Comparison of ENCODE assay signal across 1 fruit fly cellular context in the genomic region with DNA sequence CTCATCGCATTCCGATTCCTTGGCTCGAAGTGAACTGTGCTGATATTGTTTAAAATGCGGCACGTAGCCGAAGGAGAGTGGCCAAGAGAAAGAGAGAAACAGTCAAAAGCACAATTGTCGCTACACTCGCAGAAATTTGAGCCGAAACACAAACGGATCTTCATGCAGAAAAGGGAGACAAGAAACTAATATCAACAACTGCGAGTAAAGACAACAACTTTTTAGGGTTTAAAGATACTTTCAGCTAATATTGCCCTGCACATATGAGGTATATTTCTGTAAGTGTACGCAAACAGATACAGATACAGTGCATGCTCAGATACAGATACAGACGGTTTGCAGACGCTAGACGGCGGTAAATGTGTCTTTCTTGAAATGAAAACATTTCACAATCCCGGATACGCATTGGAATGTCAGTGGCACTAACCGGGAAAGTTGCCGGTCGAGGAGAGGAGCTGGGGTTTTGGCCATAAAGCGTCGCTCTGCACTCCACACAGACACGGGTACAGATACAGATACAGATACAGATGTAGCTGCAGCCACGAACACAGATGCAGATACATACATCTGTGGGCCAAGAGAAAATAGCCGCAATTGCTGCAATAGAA.
TF ChIP-seq lines count a peak whose summit lies in the region.

No protein-coding gene starts in this region.

TF ChIP-seq in whole organism, embryonic, 481 proteins besides CTCF, POLR2A, EP300 and RAD21 (continued from another document and continues in another):
- peak; percentile 68 for TF ChIP-seq CG3281 (GFP tag; optimal IDR thresholded peaks at IDR 0.05; lab: Kevin White, UChicago)
- TF ChIP-seq ind (GFP tag; optimal IDR thresholded peaks at IDR 0.05; lab: Kevin White, UChicago), result peak; percentile 91
- peak; percentile 58; the same call in 1 of the 3 replicates for TF ChIP-seq CG11560 (tag; IDR thresholded peaks at IDR 0.05; lab: Robert Waterston, UW)
- peak; percentile 85 for TF ChIP-seq ems (GFP tag; optimal IDR thresholded peaks at IDR 0.05; lab: Kevin White, UChicago)
- peak; percentile 75 for TF ChIP-seq Vsx1 (GFP tag; optimal IDR thresholded peaks at IDR 0.05; lab: Kevin White, UChicago)
- peak; percentile 90 for TF ChIP-seq H15 (GFP tag; IDR thresholded peaks at IDR 0.05; lab: Robert Waterston, UW)
- peak; percentile 86 for TF ChIP-seq Rx (GFP tag; IDR thresholded peaks at IDR 0.05; lab: Robert Waterston, UW)
- TF ChIP-seq CG11723 (GFP tag; optimal IDR thresholded peaks at IDR 0.05; lab: Kevin White, UChicago), result peak; percentile 83
- peak; percentile 49 for TF ChIP-seq CG10321 (GFP tag; IDR thresholded peaks at IDR 0.05; lab: Robert Waterston, UW)
- TF ChIP-seq lola (GFP tag; optimal IDR thresholded peaks at IDR 0.05; lab: Kevin White, UChicago), result peak in 1 of 3 experiments; percentile 69
- no peak for TF ChIP-seq Opbp (GFP tag; IDR thresholded peaks at IDR 0.05; lab: Robert Waterston, UW; ENCODE audit: partially characterized antibody)
- TF ChIP-seq CG6765 (GFP tag; optimal IDR thresholded peaks at IDR 0.05; lab: Kevin White, UChicago), result peak; percentile 6
- TF ChIP-seq Lhr (GFP tag; optimal IDR thresholded peaks at IDR 0.05; lab: Kevin White, UChicago), result peak; percentile 76
- peak; percentile 72 for TF ChIP-seq CG4282 (GFP tag; optimal IDR thresholded peaks at IDR 0.05; lab: Kevin White, UChicago)
- TF ChIP-seq CG13287 (GFP tag; IDR thresholded peaks at IDR 0.05; lab: Robert Waterston, UW; ENCODE audit: partially characterized antibody), result no peak
- TF ChIP-seq ase (GFP tag; IDR thresholded peaks at IDR 0.05; lab: Robert Waterston, UW), result peak; percentile 85
- TF ChIP-seq scrt (GFP tag; optimal IDR thresholded peaks at IDR 0.05; lab: Kevin White, UChicago), result peak; percentile 66
- peak; percentile 82 for TF ChIP-seq CG13624 (GFP tag; optimal IDR thresholded peaks at IDR 0.05; lab: Kevin White, UChicago)
- no peak for TF ChIP-seq vnd (GFP tag; IDR thresholded peaks at IDR 0.05; lab: Robert Waterston, UW; ENCODE audit: partially characterized antibody)
- peak; percentile 73 for TF ChIP-seq CG32532 (GFP tag; IDR thresholded peaks at IDR 0.05; lab: Robert Waterston, UW)
- peak; percentile 55 for TF ChIP-seq Ravus (GFP tag; IDR thresholded peaks at IDR 0.05; lab: Robert Waterston, UW)
- TF ChIP-seq jigr1 (GFP tag; IDR thresholded peaks at IDR 0.05; lab: Robert Waterston, UW), result peak; percentile 58; the same call in 1 of the 3 replicates
- TF ChIP-seq oc (tag; optimal IDR thresholded peaks at IDR 0.05; lab: Kevin White, UChicago), result peak; percentile 95
- peak; percentile 93 for TF ChIP-seq zfh1 (GFP tag; IDR thresholded peaks at IDR 0.05; lab: Robert Waterston, UW)
- no peak for TF ChIP-seq usp (GFP tag; optimal IDR thresholded peaks at IDR 0.05; lab: Kevin White, UChicago)
- peak; percentile 89 for TF ChIP-seq Ada2b (GFP tag; IDR thresholded peaks at IDR 0.05; lab: Robert Waterston, UW)
- TF ChIP-seq CG15073 (GFP tag; optimal IDR thresholded peaks at IDR 0.05; lab: Kevin White, UChicago), result no peak
- TF ChIP-seq cato (GFP tag; optimal IDR thresholded peaks at IDR 0.05; lab: Kevin White, UChicago; ENCODE audit: borderline replicate concordance), result peak; percentile 82
- TF ChIP-seq ttk (GFP tag; IDR thresholded peaks at IDR 0.05; lab: Robert Waterston, UW), result peak; percentile 94
- TF ChIP-seq kni (GFP tag; optimal IDR thresholded peaks at IDR 0.05; lab: Kevin White, UChicago), result peak; percentile 86
- peak; percentile 71 for TF ChIP-seq CG2120 (GFP tag; optimal IDR thresholded peaks at IDR 0.05; lab: Kevin White, UChicago)
- TF ChIP-seq sens (GFP tag; lab: Kevin White, UChicago), result peak; percentile 99
- TF ChIP-seq CG2875 (GFP tag; optimal IDR thresholded peaks at IDR 0.05; lab: Kevin White, UChicago), result peak; percentile 92
- TF ChIP-seq CG2678 (tag; optimal IDR thresholded peaks at IDR 0.05; lab: Kevin White, UChicago), result peak; percentile 86
- peak; percentile 2 for TF ChIP-seq CG33557 (GFP tag; optimal IDR thresholded peaks at IDR 0.05; lab: Kevin White, UChicago)
- peak; percentile 36 for TF ChIP-seq CG17912 (GFP tag; optimal IDR thresholded peaks at IDR 0.05; lab: Kevin White, UChicago)
- TF ChIP-seq CG2129 (GFP tag; IDR thresholded peaks at IDR 0.05; lab: Robert Waterston, UW; ENCODE audit: partially characterized antibody), result no peak
- peak; percentile 82 for TF ChIP-seq Dad (GFP tag; optimal IDR thresholded peaks at IDR 0.05; lab: Kevin White, UChicago)
- TF ChIP-seq CG34376 (GFP tag; optimal IDR thresholded peaks at IDR 0.05; lab: Kevin White, UChicago), result no peak
- TF ChIP-seq lab (GFP tag; optimal IDR thresholded peaks at IDR 0.05; lab: Kevin White, UChicago), result peak; percentile 89
- peak; percentile 59; the same call in 1 of the 2 replicates for TF ChIP-seq Nf-YA (GFP tag; IDR thresholded peaks at IDR 0.05; lab: Robert Waterston, UW)
- peak; percentile 87 for TF ChIP-seq PHDP (tag; optimal IDR thresholded peaks at IDR 0.05; lab: Kevin White, UChicago)
- TF ChIP-seq eve (GFP tag; optimal IDR thresholded peaks at IDR 0.05; lab: Kevin White, UChicago), result no peak
- TF ChIP-seq org-1 (GFP tag; optimal IDR thresholded peaks at IDR 0.05; lab: Kevin White, UChicago), result peak; percentile 84
- TF ChIP-seq CG14667 (GFP tag; IDR thresholded peaks at IDR 0.05; lab: Robert Waterston, UW), result peak; percentile 81
- TF ChIP-seq corto (GFP tag; optimal IDR thresholded peaks at IDR 0.05; lab: Kevin White, UChicago), result peak; percentile 64
- no peak; the same call in 1 of the 2 replicates for TF ChIP-seq NFAT (GFP tag; IDR thresholded peaks at IDR 0.05; lab: Robert Waterston, UW)
- peak; percentile 78 for TF ChIP-seq fd64A (GFP tag; optimal IDR thresholded peaks at IDR 0.05; lab: Kevin White, UChicago)
- peak; percentile 73 for TF ChIP-seq zfh2 (GFP tag; optimal IDR thresholded peaks at IDR 0.05; lab: Kevin White, UChicago)
- peak; percentile 77 for TF ChIP-seq NK7.1 (GFP tag; optimal IDR thresholded peaks at IDR 0.05; lab: Kevin White, UChicago)
- TF ChIP-seq CG1792 (GFP tag; optimal IDR thresholded peaks at IDR 0.05; lab: Kevin White, UChicago), result peak; percentile 83
- TF ChIP-seq CG4424 (GFP tag; optimal IDR thresholded peaks at IDR 0.05; lab: Kevin White, UChicago), result peak; percentile 91
- peak; percentile 79 for TF ChIP-seq Fer1 (GFP tag; optimal IDR thresholded peaks at IDR 0.05; lab: Kevin White, UChicago)
- TF ChIP-seq Doc3 (GFP tag; IDR thresholded peaks at IDR 0.05; lab: Robert Waterston, UW; ENCODE audit: partially characterized antibody), result no peak
- TF ChIP-seq CG31388 (GFP tag; optimal IDR thresholded peaks at IDR 0.05; lab: Kevin White, UChicago), result peak; percentile 58
- peak; percentile 77 for TF ChIP-seq CG8290 (GFP tag; optimal IDR thresholded peaks at IDR 0.05; lab: Kevin White, UChicago)
- TF ChIP-seq CG8290 (tag; optimal IDR thresholded peaks at IDR 0.05; lab: Kevin White, UChicago), result peak; percentile 43 to 91
- TF ChIP-seq unc-4 (GFP tag; IDR thresholded peaks at IDR 0.05; lab: Robert Waterston, UW; ENCODE audit: partially characterized antibody), result no peak
- no peak for TF ChIP-seq rib (GFP tag; IDR thresholded peaks at IDR 0.05; lab: Robert Waterston, UW)
- TF ChIP-seq Neu2 (GFP tag; optimal IDR thresholded peaks at IDR 0.05; lab: Kevin White, UChicago; ENCODE audit: borderline replicate concordance), result peak; percentile 43
- TF ChIP-seq CG11696 (GFP tag; IDR thresholded peaks at IDR 0.05; lab: Robert Waterston, UW), result peak; percentile 71
- no peak for TF ChIP-seq hth (optimal IDR thresholded peaks at IDR 0.05; lab: Kevin White, UChicago)
- TF ChIP-seq Mad (GFP tag; optimal IDR thresholded peaks at IDR 0.05; lab: Kevin White, UChicago), result peak; percentile 86
- TF ChIP-seq pita (GFP tag; optimal IDR thresholded peaks at IDR 0.05; lab: Kevin White, UChicago), result no peak
- TF ChIP-seq ewg (GFP tag; optimal IDR thresholded peaks at IDR 0.05; lab: Kevin White, UChicago), result peak; percentile 89
- peak; percentile 46 for TF ChIP-seq Sry-β (GFP tag; optimal IDR thresholded peaks at IDR 0.05; lab: Kevin White, UChicago)
- peak; percentile 87 for TF ChIP-seq Ssrp (tag; optimal IDR thresholded peaks at IDR 0.05; lab: Kevin White, UChicago)
- TF ChIP-seq CG1024 (GFP tag; IDR thresholded peaks at IDR 0.05; lab: Robert Waterston, UW), result peak; percentile 88
- TF ChIP-seq CG9876 (GFP tag; optimal IDR thresholded peaks at IDR 0.05; lab: Kevin White, UChicago), result peak; percentile 89
- TF ChIP-seq CG15696 (tag; optimal IDR thresholded peaks at IDR 0.05; lab: Kevin White, UChicago), result peak; percentile 53
- peak; percentile 72 for TF ChIP-seq HmgD (GFP tag; optimal IDR thresholded peaks at IDR 0.05; lab: Kevin White, UChicago)
- TF ChIP-seq CG6272 (GFP tag; IDR thresholded peaks at IDR 0.05; lab: Robert Waterston, UW), result peak; percentile 77
- peak; percentile 75 for TF ChIP-seq CG11093 (GFP tag; IDR thresholded peaks at IDR 0.05; lab: Robert Waterston, UW)
- TF ChIP-seq br (optimal IDR thresholded peaks at IDR 0.05; lab: Kevin White, UChicago), result no peak
- TF ChIP-seq CG4617 (GFP tag; optimal IDR thresholded peaks at IDR 0.05; lab: Kevin White, UChicago; ENCODE audit: borderline replicate concordance), result peak; percentile 72
- TF ChIP-seq otp (GFP tag; IDR thresholded peaks at IDR 0.05; lab: Robert Waterston, UW), result peak; percentile 90
- TF ChIP-seq CG10654 (GFP tag; optimal IDR thresholded peaks at IDR 0.05; lab: Kevin White, UChicago), result peak; percentile 83
- no peak for TF ChIP-seq HLHmδ (GFP tag; optimal IDR thresholded peaks at IDR 0.05; lab: Kevin White, UChicago)
- TF ChIP-seq CG8281 (tag; optimal IDR thresholded peaks at IDR 0.05; lab: Kevin White, UChicago), result peak; percentile 70
- TF ChIP-seq crc (GFP tag; optimal IDR thresholded peaks at IDR 0.05; lab: Kevin White, UChicago), result peak; percentile 72
- TF ChIP-seq CG15479 (GFP tag; optimal IDR thresholded peaks at IDR 0.05; lab: Kevin White, UChicago), result no peak
- peak; percentile 78 for TF ChIP-seq CG12155 (GFP tag; optimal IDR thresholded peaks at IDR 0.05; lab: Kevin White, UChicago)
- peak; percentile 83 for TF ChIP-seq CG4707 (GFP tag; optimal IDR thresholded peaks at IDR 0.05; lab: Kevin White, UChicago)
- TF ChIP-seq CG12391 (tag; optimal IDR thresholded peaks at IDR 0.05; lab: Kevin White, UChicago), result peak; percentile 87
- TF ChIP-seq CG2889 (GFP tag; IDR thresholded peaks at IDR 0.05; lab: Robert Waterston, UW), result peak; percentile 80
- TF ChIP-seq gce (GFP tag; IDR thresholded peaks at IDR 0.05; lab: Robert Waterston, UW), result peak; percentile 84; the same call in 2 of the 3 replicates
- peak; percentile 85 for TF ChIP-seq CG6254 (GFP tag; optimal IDR thresholded peaks at IDR 0.05; lab: Kevin White, UChicago)
- TF ChIP-seq pfk (GFP tag; optimal IDR thresholded peaks at IDR 0.05; lab: Kevin White, UChicago), result no peak
- TF ChIP-seq Bdp1 (GFP tag; optimal IDR thresholded peaks at IDR 0.05; lab: Kevin White, UChicago), result peak; percentile 76
- TF ChIP-seq lov (optimal IDR thresholded peaks at IDR 0.05; lab: Kevin White, UChicago), result no peak
- peak; percentile 86; the same call in 2 of the 3 replicates for TF ChIP-seq lov (GFP tag; IDR thresholded peaks at IDR 0.05; lab: Robert Waterston, UW)
- TF ChIP-seq CG11504 (tag; optimal IDR thresholded peaks at IDR 0.05; lab: Kevin White, UChicago), result peak; percentile 92
- no peak for TF ChIP-seq Fer2 (tag; optimal IDR thresholded peaks at IDR 0.05; lab: Kevin White, UChicago)
- peak; percentile 88 for TF ChIP-seq row (GFP tag; IDR thresholded peaks at IDR 0.05; lab: Robert Waterston, UW)
- TF ChIP-seq luna (GFP tag; optimal IDR thresholded peaks at IDR 0.05; lab: Kevin White, UChicago), result peak; percentile 71
- TF ChIP-seq nom (GFP tag; optimal IDR thresholded peaks at IDR 0.05; lab: Kevin White, UChicago), result peak; percentile 17
- TF ChIP-seq seq (GFP tag; IDR thresholded peaks at IDR 0.05; lab: Robert Waterston, UW), result peak; percentile 65; the same call in 1 of the 2 replicates
- TF ChIP-seq CG12219 (GFP tag; optimal IDR thresholded peaks at IDR 0.05; lab: Kevin White, UChicago), result peak; percentile 88
- peak; percentile 89 for TF ChIP-seq CG17829 (tag; optimal IDR thresholded peaks at IDR 0.05; lab: Kevin White, UChicago)
- peak; percentile 77 for TF ChIP-seq CG12236 (GFP tag; optimal IDR thresholded peaks at IDR 0.05; lab: Kevin White, UChicago)
- no peak for TF ChIP-seq Dp (GFP tag; optimal IDR thresholded peaks at IDR 0.05; lab: Kevin White, UChicago)
- TF ChIP-seq CG16815 (GFP tag; optimal IDR thresholded peaks at IDR 0.05; lab: Kevin White, UChicago), result peak; percentile 68
- TF ChIP-seq CG6175 (GFP tag; IDR thresholded peaks at IDR 0.05; lab: Robert Waterston, UW), result no peak; the same call in 2 of the 3 replicates
- peak; percentile 90 for TF ChIP-seq Optix (GFP tag; IDR thresholded peaks at IDR 0.05; lab: Robert Waterston, UW)
- TF ChIP-seq Usf (GFP tag; optimal IDR thresholded peaks at IDR 0.05; lab: Kevin White, UChicago), result peak; percentile 32
- peak; percentile 62 for TF ChIP-seq CG12104 (GFP tag; optimal IDR thresholded peaks at IDR 0.05; lab: Kevin White, UChicago)
- TF ChIP-seq pum (GFP tag; optimal IDR thresholded peaks at IDR 0.05; lab: Kevin White, UChicago), result peak; percentile 92
- TF ChIP-seq CG17802 (tag; optimal IDR thresholded peaks at IDR 0.05; lab: Kevin White, UChicago), result peak; percentile 79
- peak; percentile 77 for TF ChIP-seq CG12659 (GFP tag; optimal IDR thresholded peaks at IDR 0.05; lab: Kevin White, UChicago)
- TF ChIP-seq CG13775 (GFP tag; optimal IDR thresholded peaks at IDR 0.05; lab: Kevin White, UChicago), result peak; percentile 70
- no peak for TF ChIP-seq Tbp (GFP tag; optimal IDR thresholded peaks at IDR 0.05; lab: Kevin White, UChicago)
- peak; percentile 92 for TF ChIP-seq Xbp1 (GFP tag; optimal IDR thresholded peaks at IDR 0.05; lab: Kevin White, UChicago)
- peak; percentile 90 for TF ChIP-seq CG1529 (GFP tag; optimal IDR thresholded peaks at IDR 0.05; lab: Kevin White, UChicago)
- TF ChIP-seq nerfin-1 (tag; optimal IDR thresholded peaks at IDR 0.05; lab: Kevin White, UChicago), result peak; percentile 83
- TF ChIP-seq Drgx (GFP tag; IDR thresholded peaks at IDR 0.05; lab: Robert Waterston, UW), result peak; percentile 94
- peak; percentile 35; the same call in 1 of the 2 replicates for TF ChIP-seq danr (GFP tag; IDR thresholded peaks at IDR 0.05; lab: Robert Waterston, UW)
- TF ChIP-seq D19B (GFP tag; optimal IDR thresholded peaks at IDR 0.05; lab: Kevin White, UChicago), result peak; percentile 3
- peak; percentile 1 for TF ChIP-seq YL-1 (GFP tag; optimal IDR thresholded peaks at IDR 0.05; lab: Kevin White, UChicago)
- TF ChIP-seq Dbx (GFP tag; IDR thresholded peaks at IDR 0.05; lab: Robert Waterston, UW), result 0 out of 3 replicates have a peak, but pooled peaks have one; percentile 50
- TF ChIP-seq Deaf1 (tag; optimal IDR thresholded peaks at IDR 0.05; lab: Kevin White, UChicago), result peak; percentile 52
- peak; percentile 11 for TF ChIP-seq stwl (tag; optimal IDR thresholded peaks at IDR 0.05; lab: Kevin White, UChicago)
- peak; percentile 79 for TF ChIP-seq D19A (tag; optimal IDR thresholded peaks at IDR 0.05; lab: Kevin White, UChicago)
